Worm (Caenorhabditis elegans) whole organism, L4/young adult: ENCODE data around the gene T16G12.1.

Experiments used
- W03F9.2 ChIP-seq: fragments of 150-350 bp; optimal IDR thresholded peaks from 2 replicates; lab custom pipeline; 2014; ENCODE audit warnings: missing biosample characterization, missing genetic modification characterization
- dao-5 ChIP-seq: sonication (generic microtip); optimal IDR thresholded peaks from 2 replicates; lab custom pipeline; 2016; ENCODE audit warnings: missing genotype, missing genetic modification characterization, moderate library complexity, missing compliant biosample characterization
- him-1 ChIP-seq: sonication (generic microtip); optimal IDR thresholded peaks from 2 replicates; lab custom pipeline; 2016; ENCODE audit warnings: missing genotype, missing genetic modification reagents, missing genetic modification characterization, missing compliant biosample characterization

The T16G12.1 gene

ce11 chrIII:10049682-10050081 is at the start of gene T16G12.1:
T16G12.1 (minus strand) TSS chrIII:10049857.
- TF ChIP-seq him-1 (tag; lab: Kevin White, UChicago) (no peak), dao-5 (tag; lab: Kevin White, UChicago) (no peak), W03F9.2 (no peak)

ce11 chrIII:10097981-10098380 is 48.3 kb upstream of the T16G12.1 start, which contains the start of gene spop-1:
spop-1 (minus strand) TSS chrIII:10098081.
- TF ChIP-seq W03F9.2 = no peak

ce11 chrIII:10096525-10096972 is 46.9 kb upstream of the T16G12.1 start:
- TF ChIP-seq W03F9.2 = peak; percentile 66
- no peak for TF ChIP-seq dao-5 (tag; lab: Kevin White, UChicago)
- peak; percentile 39 for TF ChIP-seq him-1 (tag; lab: Kevin White, UChicago)

ce11 chrIII:10095377-10095776 is 45.7 kb upstream of the T16G12.1 start:
- TF ChIP-seq him-1 (tag; lab: Kevin White, UChicago) = no peak
- no peak for TF ChIP-seq W03F9.2
- TF ChIP-seq dao-5 (tag; lab: Kevin White, UChicago) = no peak

- no peak for TF ChIP-seq him-1 (tag; lab: Kevin White, UChicago)
- no peak for TF ChIP-seq dao-5 (tag; lab: Kevin White, UChicago)
- no peak for TF ChIP-seq W03F9.2
These were observed 44.9 kb upstream of the T16G12.1 start for ce11 chrIII:10094538-10094937.

ce11 chrIII:10093093-10093492 is 43.4 kb upstream of the T16G12.1 start:
- no peak for TF ChIP-seq dao-5 (tag; lab: Kevin White, UChicago)
- TF ChIP-seq him-1 (tag; lab: Kevin White, UChicago) = no peak
- TF ChIP-seq W03F9.2 = no peak

- TF ChIP-seq dao-5 (tag; lab: Kevin White, UChicago) (no peak), him-1 (tag; lab: Kevin White, UChicago) (no peak), W03F9.2 (no peak)
These were observed 41.0 kb upstream of the T16G12.1 start, which contains the start of gene gtf-2H2C for ce11 chrIII:10090685-10091084. gtf-2H2C (minus strand) TSS chrIII:10090785.

ce11 chrIII:10088508-10088981 is 38.9 kb upstream of the T16G12.1 start, which contains the start of gene hal-2:
hal-2 (minus strand) TSS chrIII:10088931.
- TF ChIP-seq W03F9.2 (no peak), him-1 (tag; lab: Kevin White, UChicago) (no peak), dao-5 (tag; lab: Kevin White, UChicago) (no peak)

- TF ChIP-seq W03F9.2 (no peak), him-1 (tag; lab: Kevin White, UChicago) (no peak), dao-5 (tag; lab: Kevin White, UChicago) (no peak)
These were observed 36.3 kb upstream of the T16G12.1 start, which contains the start of gene T16H12.2 for ce11 chrIII:10085983-10086382. T16H12.2 (plus strand) TSS chrIII:10086283.

- TF ChIP-seq W03F9.2 (no peak), him-1 (tag; lab: Kevin White, UChicago) (no peak)
These were observed 35.9 kb upstream of the T16G12.1 start for ce11 chrIII:10085574-10085973.

- no peak for TF ChIP-seq dao-5 (tag; lab: Kevin White, UChicago)
- TF ChIP-seq him-1 (tag; lab: Kevin White, UChicago) = no peak
- TF ChIP-seq W03F9.2 = no peak
These were observed 35.4 kb upstream of the T16G12.1 start, which contains the start of gene T16H12.13 for ce11 chrIII:10085103-10085502. T16H12.13 (plus strand) TSS chrIII:10085403.

ce11 chrIII:10083242-10083641 is 33.6 kb upstream of the T16G12.1 start, which contains the start of gene T16H12.3:
T16H12.3 (minus strand) TSS chrIII:10083292.
- no peak for TF ChIP-seq dao-5 (tag; lab: Kevin White, UChicago)
- TF ChIP-seq W03F9.2 = no peak
- TF ChIP-seq him-1 (tag; lab: Kevin White, UChicago) = no peak

- TF ChIP-seq dao-5 (tag; lab: Kevin White, UChicago) (no peak), him-1 (tag; lab: Kevin White, UChicago) (no peak), W03F9.2 (no peak)
These were observed 29.1 kb upstream of the T16G12.1 start for ce11 chrIII:10078784-10079183.

ce11 chrIII:10078151-10078550 is 28.5 kb upstream of the T16G12.1 start, which contains the start of gene T16G12.9:
T16G12.9 (minus strand) TSS chrIII:10078251.
- no peak for TF ChIP-seq W03F9.2
- TF ChIP-seq dao-5 (tag; lab: Kevin White, UChicago) = no peak
- TF ChIP-seq him-1 (tag; lab: Kevin White, UChicago) = no peak

ce11 chrIII:10076042-10076441 is 26.4 kb upstream of the T16G12.1 start:
- TF ChIP-seq him-1 (tag; lab: Kevin White, UChicago) (no peak), dao-5 (tag; lab: Kevin White, UChicago) (no peak), W03F9.2 (no peak)
